Worm (Caenorhabditis elegans) whole organism, L2 larva: ENCODE results near the gene C44H4.6.

Experiments
- C34F6.9 ChIP-seq: fragments of 150-350 bp; optimal IDR thresholded peaks from 2 replicates; lab custom pipeline; 2014; ENCODE audit warnings: missing biosample characterization, missing genetic modification characterization
- F13H6.1 ChIP-seq: sonication (generic microtip); optimal IDR thresholded peaks from 2 replicates; lab custom pipeline; 2016; ENCODE audit warnings: missing genetic modification characterization, missing compliant biosample characterization
- R02D3.7 ChIP-seq: fragments of 150-350 bp; optimal IDR thresholded peaks from 2 replicates; lab custom pipeline; 2014; ENCODE audit warnings: missing biosample characterization, missing genetic modification characterization
- Y55F3AM.14 ChIP-seq: fragments of 200-800 bp; sonication (Bioruptor generic); optimal IDR thresholded peaks from 2 replicates; lab custom pipeline; 2018; ENCODE audit warnings: mild to moderate bottlenecking, missing genetic modification characterization, missing compliant biosample characterization
- ZK546.5 ChIP-seq: sonication (generic microtip); optimal IDR thresholded peaks from 2 replicates; lab custom pipeline; 2017; ENCODE audit warnings: missing biosample characterization, missing genetic modification characterization
- alr-1 ChIP-seq: fragments of 150-350 bp; optimal IDR thresholded peaks from 2 replicates; lab custom pipeline; 2014; ENCODE audit warnings: missing biosample characterization, missing genetic modification characterization
- aly-2 ChIP-seq: fragments of 150-350 bp; optimal IDR thresholded peaks from 2 replicates; lab custom pipeline; 2014; ENCODE audit warnings: missing biosample characterization, missing genetic modification characterization
- ama-1 ChIP-seq: fragments of 150-350 bp; optimal IDR thresholded peaks from 2 replicates; lab custom pipeline; 2018; ENCODE audit warnings: inconsistent platforms
- blmp-1 ChIP-seq: sonication (generic microtip); optimal IDR thresholded peaks from 2 replicates; lab custom pipeline; 2017; ENCODE audit warnings: missing genetic modification characterization, mild to moderate bottlenecking, missing compliant biosample characterization, antibody characterized with exemption, moderate library complexity; ENCODE audit not compliant: insufficient read depth
- ceh-16 ChIP-seq: fragments of 150-350 bp; optimal IDR thresholded peaks from 2 replicates; lab custom pipeline; 2014; ENCODE audit warnings: missing biosample characterization, missing genetic modification characterization
- ceh-82 ChIP-seq: fragments of 150-350 bp; optimal IDR thresholded peaks from 2 replicates; lab custom pipeline; 2014; ENCODE audit warnings: missing biosample characterization, missing genetic modification characterization
- crh-2 ChIP-seq: sonication (generic microtip); optimal IDR thresholded peaks from 2 replicates; lab custom pipeline; 2017; ENCODE audit warnings: missing biosample characterization, missing genetic modification characterization
- dmd-4 ChIP-seq: sonication (generic microtip); optimal IDR thresholded peaks from 2 replicates; lab custom pipeline; 2017; ENCODE audit warnings: missing biosample characterization, missing genetic modification characterization
- egl-27 ChIP-seq: sonication (generic microtip); optimal IDR thresholded peaks from 3 replicates; lab custom pipeline; 2017; ENCODE audit warnings: missing biosample characterization, missing genetic modification reagents, missing genetic modification characterization
- elt-1 ChIP-seq: fragments of 150-350 bp; optimal IDR thresholded peaks from 2 replicates; lab custom pipeline; 2014; ENCODE audit warnings: missing biosample characterization, missing genetic modification characterization
- elt-3 ChIP-seq: sonication (generic microtip); optimal IDR thresholded peaks from 2 replicates; lab custom pipeline; 2017; ENCODE audit warnings: missing biosample characterization, missing genetic modification characterization
- fos-1 ChIP-seq: fragments of 150-350 bp; optimal IDR thresholded peaks from 2 replicates; lab custom pipeline; 2014; ENCODE audit warnings: missing biosample characterization, missing genetic modification characterization
- lin-11 ChIP-seq: fragments of 150-350 bp; sonication (generic microtip); optimal IDR thresholded peaks from 2 replicates; lab custom pipeline; 2014; ENCODE audit warnings: missing biosample characterization, missing genetic modification characterization, inconsistent platforms, mixed read lengths
- lin-13 ChIP-seq: fragments of 150-350 bp; optimal IDR thresholded peaks from 2 replicates; lab custom pipeline; 2014; ENCODE audit warnings: missing biosample characterization, missing genetic modification reagents, missing genetic modification characterization
- lin-39 ChIP-seq: fragments of 150-350 bp; optimal IDR thresholded peaks from 2 replicates; lab custom pipeline; 2014; ENCODE audit warnings: missing biosample characterization, missing genetic modification reagents, missing genetic modification characterization
- lsy-2 ChIP-seq, 2 experiments: fragments of 150-350 bp in 1 of 2; sonication (generic microtip) in 1 of 2; optimal IDR thresholded peaks; 2 replicates each; lab custom pipeline; 2014 to 2017; ENCODE audit warnings: missing biosample characterization in 2 of 2, missing genetic modification characterization in 2 of 2
- mab-5 ChIP-seq: fragments of 150-350 bp; optimal IDR thresholded peaks from 2 replicates; lab custom pipeline; 2014; ENCODE audit warnings: missing biosample characterization, missing genetic modification characterization
- mbf-1 ChIP-seq: sonication (generic microtip); optimal IDR thresholded peaks from 2 replicates; lab custom pipeline; 2017; ENCODE audit warnings: missing biosample characterization, missing genetic modification characterization
- mdl-1 ChIP-seq, 2 experiments: fragments of 150-350 bp in 1 of 2; sonication (generic microtip) in 1 of 2; optimal IDR thresholded peaks; 2 replicates each; lab custom pipeline; 2017; ENCODE audit warnings: missing biosample characterization in 2 of 2, missing genetic modification characterization in 2 of 2
- nhr-10 ChIP-seq: sonication (generic microtip); optimal IDR thresholded peaks from 2 replicates; lab custom pipeline; 2017; ENCODE audit warnings: missing biosample characterization, missing genetic modification characterization
- nhr-11 ChIP-seq: fragments of 150-350 bp; optimal IDR thresholded peaks from 2 replicates; lab custom pipeline; 2014; ENCODE audit warnings: missing biosample characterization, missing genetic modification characterization
- nhr-12 ChIP-seq: fragments of 150-350 bp; optimal IDR thresholded peaks from 2 replicates; lab custom pipeline; 2014; ENCODE audit warnings: missing biosample characterization, missing genetic modification characterization
- nhr-129 ChIP-seq: fragments of 150-350 bp; optimal IDR thresholded peaks from 2 replicates; lab custom pipeline; 2014; ENCODE audit warnings: missing biosample characterization, missing genetic modification characterization
- nhr-21 ChIP-seq: fragments of 150-350 bp; optimal IDR thresholded peaks from 2 replicates; lab custom pipeline; 2014; ENCODE audit warnings: missing biosample characterization, missing genetic modification characterization
- nhr-23 ChIP-seq: fragments of 150-350 bp; optimal IDR thresholded peaks from 2 replicates; lab custom pipeline; 2014; ENCODE audit warnings: missing biosample characterization, missing genetic modification reagents, missing genetic modification characterization
- nhr-237 ChIP-seq: fragments of 150-350 bp; optimal IDR thresholded peaks from 2 replicates; lab custom pipeline; 2014; ENCODE audit warnings: missing biosample characterization, missing genetic modification characterization
- nhr-25 ChIP-seq: fragments of 150-350 bp; sonication (generic microtip); optimal IDR thresholded peaks from 3 replicates; lab custom pipeline; 2014; ENCODE audit warnings: missing biosample characterization, missing genetic modification characterization
- nhr-6 ChIP-seq: fragments of 150-350 bp; optimal IDR thresholded peaks from 2 replicates; lab custom pipeline; 2014; ENCODE audit warnings: missing biosample characterization, missing genetic modification characterization
- peb-1 ChIP-seq: fragments of 150-350 bp; optimal IDR thresholded peaks from 2 replicates; lab custom pipeline; 2014; ENCODE audit warnings: missing biosample characterization, missing genetic modification characterization
- sem-4 ChIP-seq: fragments of 150-350 bp; optimal IDR thresholded peaks from 2 replicates; lab custom pipeline; 2014; ENCODE audit warnings: missing biosample characterization, missing genetic modification reagents, missing genetic modification characterization
- skn-1 ChIP-seq: sonication (generic microtip); optimal IDR thresholded peaks from 2 replicates; lab custom pipeline; 2017; ENCODE audit warnings: missing biosample characterization, missing genetic modification characterization
- sma-3 ChIP-seq: sonication (generic microtip); optimal IDR thresholded peaks from 2 replicates; lab custom pipeline; 2016; ENCODE audit warnings: missing genetic modification reagents, missing genetic modification characterization, missing compliant biosample characterization
- sma-9 ChIP-seq, 2 experiments: fragments of 150-350 bp in 1 of 2; sonication (generic microtip) in 1 of 2; optimal IDR thresholded peaks; 2 replicates each; lab custom pipeline; 2014 to 2016; ENCODE audit warnings: missing genetic modification characterization in 2 of 2, mild to moderate bottlenecking in 1 of 2, missing biosample characterization in 1 of 2, missing compliant biosample characterization in 1 of 2, missing genetic modification reagents in 1 of 2, moderate library complexity in 1 of 2
- unc-39 ChIP-seq: fragments of 150-350 bp; optimal IDR thresholded peaks from 2 replicates; lab custom pipeline; 2014; ENCODE audit warnings: missing biosample characterization, missing genetic modification characterization
- unc-62 ChIP-seq: fragments of 150-350 bp; optimal IDR thresholded peaks from 2 replicates; lab custom pipeline; 2014; ENCODE audit warnings: missing biosample characterization, missing genetic modification reagents, missing genetic modification characterization
- zag-1 ChIP-seq: fragments of 150-350 bp; optimal IDR thresholded peaks from 2 replicates; lab custom pipeline; 2014; ENCODE audit warnings: missing biosample characterization, missing genetic modification characterization
- ztf-1 ChIP-seq: fragments of 200-800 bp; sonication (Bioruptor generic); conservative IDR thresholded peaks from 2 replicates; pipeline ENCODE4 v1.3.6; 2022; ENCODE audit warnings: missing genetic modification characterization, missing compliant biosample characterization
- ztf-11 ChIP-seq: sonication (generic microtip); optimal IDR thresholded peaks from 2 replicates; lab custom pipeline; 2017; ENCODE audit warnings: missing biosample characterization, missing genetic modification characterization

Gene C44H4.6

DNA sequence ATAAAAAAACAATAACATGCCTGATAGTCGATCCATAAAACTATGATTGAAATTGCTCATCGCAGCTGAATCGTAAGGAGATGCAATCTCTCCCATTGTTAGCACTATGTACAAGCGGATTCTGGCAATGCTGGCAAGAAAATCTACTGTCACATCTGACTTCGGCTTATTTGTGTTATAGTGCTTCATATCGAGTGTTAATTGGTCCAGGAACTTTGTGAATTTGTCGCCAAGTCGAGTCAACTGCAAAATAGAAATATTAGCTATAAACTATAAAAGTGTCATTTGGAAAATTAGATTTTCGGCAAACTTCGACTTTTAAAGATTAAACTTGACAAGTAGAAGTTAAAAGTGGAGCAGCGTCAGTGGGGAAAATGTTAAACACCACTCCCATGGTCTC, 14.8 kb downstream of the C44H4.6 start:
- TF ChIP-seq nhr-21 (tag; lab: Kevin White, UChicago) (peak; percentile 33), lsy-2 (tag; optimal IDR thresholded peaks at IDR 0.05; lab: Kevin White, UChicago) (no peak)

DNA sequence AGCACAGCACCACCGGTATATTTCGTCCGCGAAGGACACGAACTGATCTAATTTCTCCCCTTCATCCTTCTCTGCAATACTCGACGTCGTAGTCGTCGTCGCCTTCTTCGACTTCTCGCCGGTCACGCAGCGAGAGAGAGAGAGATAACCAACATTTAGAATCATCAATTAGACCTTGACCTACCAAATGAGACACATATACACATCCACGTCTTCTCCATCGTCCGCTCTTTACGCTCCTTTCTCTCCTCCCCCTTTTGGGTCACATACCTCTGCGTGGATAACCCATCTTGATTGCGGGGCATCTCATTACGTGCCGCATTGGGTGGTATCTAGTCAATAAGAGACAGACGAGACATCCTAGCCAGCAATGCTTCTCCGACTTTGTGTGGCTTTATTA, 17.7 kb downstream of the C44H4.6 start, which contains the start of gene sym-1:
TSS of gene sym-1 (plus strand) at position 194 of the 400 bp plus-strand sequence.
- no peak for TF ChIP-seq skn-1
- no peak for TF ChIP-seq Y55F3AM.14
- peak; percentile 60 for TF ChIP-seq ceh-16 (tag; lab: Kevin White, UChicago)
- peak; percentile 64 for TF ChIP-seq nhr-21 (tag; lab: Kevin White, UChicago)
- TF ChIP-seq lin-11 (tag; lab: Kevin White, UChicago), result no peak
- TF ChIP-seq unc-62 (GFP tag; lab: Kevin White, UChicago), result no peak
- no peak for TF ChIP-seq nhr-237 (tag; lab: Kevin White, UChicago)
- TF ChIP-seq ZK546.5, result no peak
- TF ChIP-seq aly-2 (tag; lab: Kevin White, UChicago), result no peak
- peak; percentile 2 for TF ChIP-seq nhr-25
- TF ChIP-seq elt-1, result peak; percentile 22
- no peak for TF ChIP-seq C34F6.9 (tag; lab: Kevin White, UChicago)
- TF ChIP-seq crh-2, result no peak
- no peak for TF ChIP-seq lin-39 (tag; lab: Kevin White, UChicago)
- TF ChIP-seq ztf-11 (tag; lab: Kevin White, UChicago), result no peak
- no peak for TF ChIP-seq lin-13 (GFP tag; lab: Kevin White, UChicago)
- TF ChIP-seq zag-1 (tag; lab: Kevin White, UChicago), result no peak
- TF ChIP-seq nhr-12, result no peak
- TF ChIP-seq lsy-2 (tag; optimal IDR thresholded peaks at IDR 0.05; lab: Kevin White, UChicago), result peak in 1 of 2 experiments; percentile 12
- TF ChIP-seq sma-3 (GFP tag; lab: Kevin White, UChicago), result peak; percentile 7
- TF ChIP-seq ztf-1 (GFP tag; lab: Robert Waterston, UW), result no peak
- TF ChIP-seq blmp-1, result peak; percentile 37
- peak; percentile 18 for TF ChIP-seq fos-1
- TF ChIP-seq alr-1 (tag; lab: Kevin White, UChicago), result no peak
- TF ChIP-seq mbf-1 (tag; lab: Kevin White, UChicago), result no peak
- TF ChIP-seq unc-39 (tag; lab: Kevin White, UChicago), result no peak
- no peak for TF ChIP-seq nhr-129
- TF ChIP-seq nhr-23 (tag; lab: Kevin White, UChicago), result no peak
- TF ChIP-seq elt-3 (tag; lab: Kevin White, UChicago), result no peak
- TF ChIP-seq R02D3.7 (tag; lab: Kevin White, UChicago), result no peak
- no peak for TF ChIP-seq ceh-82
- TF ChIP-seq peb-1, result no peak
- no peak for TF ChIP-seq dmd-4
- no peak for TF ChIP-seq mdl-1 (tag; optimal IDR thresholded peaks at IDR 0.05; lab: Kevin White, UChicago)
- TF ChIP-seq mab-5, result no peak
- TF ChIP-seq ama-1, result no peak
- TF ChIP-seq F13H6.1 (tag; lab: Kevin White, UChicago), result no peak
- peak; percentile 62 for TF ChIP-seq sma-9 (GFP tag; optimal IDR thresholded peaks at IDR 0.05; lab: Kevin White, UChicago)
- no peak for TF ChIP-seq sma-9 (tag; optimal IDR thresholded peaks at IDR 0.05; lab: Kevin White, UChicago)
- TF ChIP-seq nhr-6, result no peak
- TF ChIP-seq sem-4 (tag; lab: Kevin White, UChicago), result peak; percentile 25
- TF ChIP-seq nhr-10 (tag; lab: Kevin White, UChicago), result no peak
- no peak for TF ChIP-seq egl-27 (tag; lab: Kevin White, UChicago)
- no peak for TF ChIP-seq nhr-11 (tag; lab: Kevin White, UChicago)

DNA sequence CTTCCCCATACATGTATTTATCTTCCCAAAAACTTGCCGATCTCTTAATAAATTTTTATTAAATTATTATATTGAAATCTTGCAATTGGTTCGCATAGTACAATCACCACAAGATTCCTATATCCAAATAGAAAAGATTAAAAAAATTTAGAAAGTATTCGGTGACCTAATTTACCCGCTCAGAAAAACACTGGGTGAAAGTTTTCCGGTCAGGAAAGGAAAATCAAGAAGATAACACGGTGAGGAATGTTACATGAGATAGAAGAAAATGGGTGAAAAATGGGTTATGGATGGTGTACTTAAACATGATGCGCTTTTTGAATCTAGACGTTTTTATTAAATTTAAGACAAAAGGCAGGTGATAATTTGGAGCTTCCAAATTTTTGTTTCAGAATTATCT, 18.3 kb downstream of the C44H4.6 start:
- TF ChIP-seq crh-2 (no peak), blmp-1 (peak; percentile 78), elt-3 (tag; lab: Kevin White, UChicago) (no peak)
